Worm (Caenorhabditis elegans) whole organism, young adult: ENCODE data around the gene ugtp-1.

ENCODE experiments used
- akir-1 ChIP-seq: fragments of 200-800 bp; sonication (Bioruptor generic); optimal IDR thresholded peaks from 2 replicates; lab custom pipeline; 2018; ENCODE audit warnings: mild to moderate bottlenecking, missing genetic modification characterization, moderate library complexity, missing compliant biosample characterization
- bed-1 ChIP-seq: fragments of 200-800 bp; sonication (Bioruptor generic); IDR thresholded peaks from 2 replicates; pipeline ENCODE4 v1.3.6; 2022; ENCODE audit warnings: missing genetic modification reagents, missing genetic modification characterization, missing compliant biosample characterization
- ceh-40 ChIP-seq: fragments of 200-800 bp; sonication (Bioruptor generic); IDR thresholded peaks from 2 replicates; pipeline ENCODE4 v1.3.6; 2022; ENCODE audit warnings: missing genetic modification characterization, missing compliant biosample characterization
- egl-44 ChIP-seq: fragments of 200-800 bp; sonication (Bioruptor generic); IDR thresholded peaks from 2 replicates; pipeline ENCODE4 v1.3.6; 2022; ENCODE audit warnings: missing genetic modification reagents, missing genetic modification characterization, missing compliant biosample characterization
- gei-17 ChIP-seq: fragments of 200-800 bp; sonication (Bioruptor generic); optimal IDR thresholded peaks from 2 replicates; lab custom pipeline; 2018; ENCODE audit warnings: mild to moderate bottlenecking, missing genetic modification characterization, missing compliant biosample characterization
- hmg-20 ChIP-seq: fragments of 200-800 bp; sonication (Bioruptor generic); IDR thresholded peaks from 2 replicates; pipeline ENCODE4 v1.3.6; 2022; ENCODE audit warnings: missing genetic modification reagents, missing genetic modification characterization, missing compliant biosample characterization
- lin-35 ChIP-seq, 3 experiments: fragments of 150-350 bp in 2 of 3; sonication (generic microtip) in 1 of 3; optimal IDR thresholded peaks; 2 replicates each; lab custom pipeline; 2014 to 2018; ENCODE audit warnings: missing biosample characterization in 3 of 3, missing genetic modification characterization in 3 of 3, missing genetic modification reagents in 3 of 3
- lsy-27 ChIP-seq: sonication (generic microtip); optimal IDR thresholded peaks from 2 replicates; lab custom pipeline; 2017; ENCODE audit warnings: missing genetic modification characterization, mild to moderate bottlenecking, missing compliant biosample characterization, antibody characterized with exemption, missing genotype, borderline replicate concordance; ENCODE audit not compliant: insufficient read depth
- madf-6 ChIP-seq: fragments of 200-800 bp; sonication (Bioruptor generic); IDR thresholded peaks from 2 replicates; pipeline ENCODE4 v1.3.6; 2022; ENCODE audit warnings: missing genetic modification reagents, missing genetic modification characterization, missing compliant biosample characterization
- unc-62 ChIP-seq: fragments of 150-350 bp; optimal IDR thresholded peaks from 2 replicates; lab custom pipeline; 2014; ENCODE audit warnings: missing biosample characterization, missing genetic modification reagents, missing genetic modification characterization
- ztf-28 ChIP-seq: fragments of 200-800 bp; sonication (Bioruptor generic); IDR thresholded peaks from 2 replicates; pipeline ENCODE4 v1.3.6; 2022; ENCODE audit warnings: missing genetic modification reagents, missing genetic modification characterization, missing compliant biosample characterization

- TF ChIP-seq egl-44 (no peak), bed-1 (no peak), hmg-20 (GFP tag; lab: Robert Waterston, UW) (no peak), unc-62 (no peak), gei-17 (GFP tag; lab: Kevin White, UChicago) (no peak), ztf-28 (GFP tag; lab: Robert Waterston, UW) (no peak), lsy-27 (tag; lab: Kevin White, UChicago) (no peak), madf-6 (0 out of 2 replicates have a peak, but pooled peaks have one; percentile 9), lin-35 (GFP tag; optimal IDR thresholded peaks at IDR 0.05; lab: Kevin White, UChicago) (no peak), akir-1 (no peak), ceh-40 (GFP tag; lab: Robert Waterston, UW) (no peak)
Observed at ce11 chrIII:8700289-8700957, 50.1 kb downstream of the ugtp-1 start, which contains the start of the genes sdz-1 and vps-33.1.
